Worm (Caenorhabditis elegans) whole organism, late embryonic: ENCODE results near the gene str-252.

ENCODE experiments used
- T23F11.4 ChIP-seq: fragments of 200-800 bp; sonication (Bioruptor generic); optimal IDR thresholded peaks from 2 replicates; lab custom pipeline; 2018; ENCODE audit warnings: mild to moderate bottlenecking, missing genetic modification characterization, missing compliant biosample characterization
- ahr-1 ChIP-seq: sonication (generic microtip); optimal IDR thresholded peaks from 2 replicates; lab custom pipeline; 2016; ENCODE audit warnings: missing genetic modification characterization, missing compliant biosample characterization
- ceh-18 ChIP-seq: sonication (generic microtip); optimal IDR thresholded peaks from 2 replicates; lab custom pipeline; 2016; ENCODE audit warnings: missing genetic modification characterization, missing compliant biosample characterization
- ceh-2 ChIP-seq: sonication (generic microtip); optimal IDR thresholded peaks from 2 replicates; lab custom pipeline; 2016; ENCODE audit warnings: missing genotype, missing genetic modification characterization, missing compliant biosample characterization
- ceh-24 ChIP-seq: sonication (generic microtip); optimal IDR thresholded peaks from 2 replicates; lab custom pipeline; 2016; ENCODE audit warnings: mild to moderate bottlenecking, missing genetic modification characterization, missing compliant biosample characterization
- ceh-30 ChIP-seq: fragments of 150-350 bp; optimal IDR thresholded peaks from 2 replicates; lab custom pipeline; 2014; ENCODE audit warnings: missing biosample characterization, missing genetic modification characterization
- ceh-31 ChIP-seq: sonication (generic microtip); optimal IDR thresholded peaks from 2 replicates; lab custom pipeline; 2016; ENCODE audit warnings: missing genetic modification characterization, missing compliant biosample characterization
- ceh-45 ChIP-seq: fragments of 200-800 bp; sonication (Bioruptor generic); IDR thresholded peaks from 2 replicates; pipeline ENCODE4 v1.3.6; 2022; ENCODE audit warnings: missing genetic modification reagents, missing genetic modification characterization, missing compliant biosample characterization
- ceh-48 ChIP-seq: sonication (generic microtip); optimal IDR thresholded peaks from 2 replicates; lab custom pipeline; 2016; ENCODE audit warnings: missing genetic modification characterization, inconsistent platforms, missing compliant biosample characterization
- ceh-6 ChIP-seq: fragments of 200-800 bp; sonication (Bioruptor generic); optimal IDR thresholded peaks from 2 replicates; lab custom pipeline; 2018; ENCODE audit warnings: mild to moderate bottlenecking, missing genetic modification characterization, missing compliant biosample characterization
- che-1 ChIP-seq: sonication (generic microtip); optimal IDR thresholded peaks from 2 replicates; lab custom pipeline; 2016; ENCODE audit warnings: mild to moderate bottlenecking, missing genetic modification characterization, missing compliant biosample characterization
- dmd-4 ChIP-seq: sonication (generic microtip); optimal IDR thresholded peaks from 2 replicates; lab custom pipeline; 2016; ENCODE audit warnings: borderline replicate concordance, missing genetic modification characterization, missing compliant biosample characterization
- dve-1 ChIP-seq: sonication (generic microtip); optimal IDR thresholded peaks from 2 replicates; lab custom pipeline; 2017; ENCODE audit warnings: antibody characterized with exemption, mild to moderate bottlenecking, missing genetic modification characterization, missing compliant biosample characterization
- elt-2 ChIP-seq: sonication (generic microtip); optimal IDR thresholded peaks from 2 replicates; lab custom pipeline; 2016; ENCODE audit warnings: missing genetic modification reagents, missing genetic modification characterization, missing compliant biosample characterization
- ets-4 ChIP-seq: sonication (generic microtip); optimal IDR thresholded peaks from 2 replicates; lab custom pipeline; 2016; ENCODE audit warnings: missing genetic modification characterization, missing compliant biosample characterization
- eyg-1 ChIP-seq: sonication (generic microtip); optimal IDR thresholded peaks from 2 replicates; lab custom pipeline; 2016; ENCODE audit warnings: missing genotype, missing genetic modification characterization, missing compliant biosample characterization
- fkh-10 ChIP-seq: fragments of 150-350 bp; optimal IDR thresholded peaks from 2 replicates; lab custom pipeline; 2014; ENCODE audit warnings: missing biosample characterization, missing genetic modification reagents, missing genetic modification characterization
- fkh-6 ChIP-seq: sonication (generic microtip); optimal IDR thresholded peaks from 2 replicates; lab custom pipeline; 2016; ENCODE audit warnings: missing genetic modification characterization, missing compliant biosample characterization
- gmeb-2 ChIP-seq: sonication (generic microtip); optimal IDR thresholded peaks from 2 replicates; lab custom pipeline; 2016; ENCODE audit warnings: missing genetic modification characterization, inconsistent platforms, missing compliant biosample characterization
- hlh-13 ChIP-seq: fragments of 200-800 bp; sonication (Bioruptor generic); optimal IDR thresholded peaks from 2 replicates; lab custom pipeline; 2018; ENCODE audit warnings: mild to moderate bottlenecking, missing genetic modification characterization, missing compliant biosample characterization
- hlh-15 ChIP-seq: sonication (generic microtip); optimal IDR thresholded peaks from 2 replicates; lab custom pipeline; 2016; ENCODE audit warnings: missing genetic modification characterization, missing compliant biosample characterization
- hlh-30 ChIP-seq: sonication (generic microtip); optimal IDR thresholded peaks from 2 replicates; lab custom pipeline; 2017; ENCODE audit warnings: antibody characterized with exemption, missing genetic modification characterization, missing compliant biosample characterization; ENCODE audit not compliant: insufficient read depth
- hlh-8 ChIP-seq: sonication (generic microtip); optimal IDR thresholded peaks from 2 replicates; lab custom pipeline; 2016; ENCODE audit warnings: missing genotype, missing genetic modification characterization, missing compliant biosample characterization
- lin-11 ChIP-seq: fragments of 200-800 bp; sonication (Bioruptor generic); optimal IDR thresholded peaks from 2 replicates; lab custom pipeline; 2018; ENCODE audit warnings: mild to moderate bottlenecking, missing genetic modification characterization, missing compliant biosample characterization
- madf-2 ChIP-seq: sonication (generic microtip); optimal IDR thresholded peaks from 2 replicates; lab custom pipeline; 2017; ENCODE audit warnings: missing genetic modification characterization, missing compliant biosample characterization
- mec-3 ChIP-seq: sonication (generic microtip); optimal IDR thresholded peaks from 2 replicates; lab custom pipeline; 2016; ENCODE audit warnings: borderline replicate concordance, missing genetic modification characterization, missing compliant biosample characterization
- nhr-11 ChIP-seq: fragments of 150-350 bp; optimal IDR thresholded peaks from 2 replicates; lab custom pipeline; 2014; ENCODE audit warnings: missing biosample characterization, missing genetic modification characterization
- npax-4 ChIP-seq: sonication (generic microtip); optimal IDR thresholded peaks from 2 replicates; lab custom pipeline; 2016; ENCODE audit warnings: missing genetic modification characterization, missing compliant biosample characterization
- odd-2 ChIP-seq: sonication (generic microtip); optimal IDR thresholded peaks from 2 replicates; lab custom pipeline; 2017; ENCODE audit warnings: antibody characterized with exemption, mild to moderate bottlenecking, missing genetic modification characterization, missing compliant biosample characterization
- pag-3 ChIP-seq: sonication (generic microtip); optimal IDR thresholded peaks from 2 replicates; lab custom pipeline; 2016; ENCODE audit warnings: missing compliant biosample characterization, missing genetic modification characterization, borderline replicate concordance
- pha-2 ChIP-seq: sonication (generic microtip); optimal IDR thresholded peaks from 2 replicates; lab custom pipeline; 2017; ENCODE audit warnings: mild to moderate bottlenecking, missing genetic modification characterization, missing compliant biosample characterization
- pha-4 ChIP-seq: fragments of 150-350 bp; optimal IDR thresholded peaks from 2 replicates; lab custom pipeline; 2018; ENCODE audit warnings: missing biosample characterization, missing genetic modification reagents, missing genetic modification characterization
- pros-1 ChIP-seq: fragments of 150-350 bp; optimal IDR thresholded peaks from 2 replicates; lab custom pipeline; 2014; ENCODE audit warnings: missing biosample characterization, missing genetic modification reagents, missing genetic modification characterization
- sdc-2 ChIP-seq: sonication (generic microtip); optimal IDR thresholded peaks from 2 replicates; lab custom pipeline; 2016; ENCODE audit warnings: missing genotype, missing genetic modification characterization, missing compliant biosample characterization
- sox-2 ChIP-seq: fragments of 200-800 bp; sonication (Bioruptor generic); IDR thresholded peaks from 2 replicates; pipeline ENCODE4 v1.3.6; 2022; ENCODE audit warnings: missing genetic modification reagents, missing genetic modification characterization, missing compliant biosample characterization
- syd-9 ChIP-seq: sonication (generic microtip); optimal IDR thresholded peaks from 2 replicates; lab custom pipeline; 2016; ENCODE audit warnings: mild to moderate bottlenecking, missing genetic modification characterization, moderate library complexity, missing compliant biosample characterization
- tbx-2 ChIP-seq: sonication (generic microtip); optimal IDR thresholded peaks from 2 replicates; lab custom pipeline; 2016; ENCODE audit warnings: missing genetic modification characterization, missing compliant biosample characterization
- unc-55 ChIP-seq: sonication (generic microtip); optimal IDR thresholded peaks from 2 replicates; lab custom pipeline; 2017; ENCODE audit warnings: missing biosample characterization, missing genetic modification reagents, missing genetic modification characterization
- unc-86 ChIP-seq: sonication (generic microtip); optimal IDR thresholded peaks from 2 replicates; lab custom pipeline; 2016; ENCODE audit warnings: missing genetic modification characterization, missing compliant biosample characterization
- ztf-16 ChIP-seq: sonication (generic microtip); optimal IDR thresholded peaks from 2 replicates; lab custom pipeline; 2017; ENCODE audit warnings: missing genetic modification characterization, missing compliant biosample characterization

The str-252 gene

DNA sequence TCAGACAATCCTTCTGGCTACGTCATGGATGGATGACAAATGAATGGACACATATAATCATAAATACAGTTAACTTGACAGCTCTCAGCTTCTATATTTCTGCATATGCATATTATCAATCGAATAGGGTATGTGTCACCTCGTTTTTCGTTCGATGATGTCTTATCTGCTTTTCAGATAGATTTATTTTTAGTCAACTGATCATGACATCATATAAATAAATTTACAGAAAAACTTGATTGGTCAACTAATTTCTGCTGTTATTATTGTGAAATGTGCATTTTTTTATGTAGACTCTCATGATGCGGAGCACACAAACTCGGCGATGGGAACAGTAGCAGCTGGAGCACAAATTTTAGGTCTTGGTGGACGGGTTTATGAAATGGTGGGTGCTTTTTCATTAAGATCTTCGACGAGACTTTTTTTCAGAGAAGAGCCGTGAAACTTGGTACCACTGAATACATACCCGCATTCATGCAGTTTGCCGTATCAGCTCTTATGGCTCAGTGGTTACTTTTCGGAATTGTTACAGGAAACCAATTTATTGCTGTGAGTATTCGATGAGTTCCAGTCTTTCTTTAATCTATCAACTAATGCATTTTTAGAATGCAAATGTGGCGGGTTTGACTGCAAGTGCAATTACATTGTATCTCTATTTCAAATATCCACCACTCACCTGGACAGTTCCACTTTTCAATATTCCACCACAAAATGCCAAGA lies 39.2 kb downstream of the str-252 start:
- TF ChIP-seq fkh-6 (tag; lab: Kevin White, UChicago) (no peak), elt-2 (tag; lab: Kevin White, UChicago) (no peak), ceh-2 (no peak), tbx-2 (tag; lab: Kevin White, UChicago) (no peak), mec-3 (tag; lab: Kevin White, UChicago) (no peak), dve-1 (tag; lab: Kevin White, UChicago) (no peak), ceh-18 (tag; lab: Kevin White, UChicago) (no peak), che-1 (tag; lab: Kevin White, UChicago) (no peak), ceh-45 (GFP tag; lab: Robert Waterston, UW) (no peak), unc-86 (tag; lab: Kevin White, UChicago) (no peak)
- TF ChIP-seq, all 69 proteins: peak for 0

DNA sequence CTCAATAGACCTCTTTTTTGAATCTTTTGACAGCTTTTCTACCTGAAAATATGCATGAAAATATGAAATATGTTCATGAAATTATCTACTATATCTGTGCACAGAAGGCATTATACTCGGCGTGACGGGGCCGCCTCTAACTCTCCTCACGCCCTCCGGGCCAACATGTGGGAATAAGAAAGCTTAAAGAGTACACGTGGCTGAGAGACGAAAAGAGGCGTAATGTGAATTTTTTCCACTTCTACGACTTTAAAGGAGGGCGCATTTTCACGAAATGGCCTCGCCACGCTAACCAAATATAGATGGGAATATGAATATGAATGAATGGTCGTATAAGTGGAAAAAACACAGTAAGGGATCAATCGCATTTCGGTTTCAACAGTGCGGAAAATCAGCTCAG lies 41.4 kb downstream of the str-252 start:
- no peak for TF ChIP-seq madf-2 (tag; lab: Kevin White, UChicago)
- TF ChIP-seq hlh-15 (tag; lab: Kevin White, UChicago), result no peak
- no peak for TF ChIP-seq fkh-10 (GFP tag; lab: Kevin White, UChicago)
- no peak for TF ChIP-seq ceh-48 (tag; lab: Kevin White, UChicago)
- no peak for TF ChIP-seq T23F11.4 (GFP tag; lab: Kevin White, UChicago)
- no peak for TF ChIP-seq tbx-2 (tag; lab: Kevin White, UChicago)
- TF ChIP-seq hlh-30 (tag; lab: Kevin White, UChicago), result no peak
- no peak for TF ChIP-seq ceh-2
- no peak for TF ChIP-seq ceh-24 (tag; lab: Kevin White, UChicago)
- TF ChIP-seq ceh-31, result no peak
- no peak for TF ChIP-seq mec-3 (tag; lab: Kevin White, UChicago)

DNA sequence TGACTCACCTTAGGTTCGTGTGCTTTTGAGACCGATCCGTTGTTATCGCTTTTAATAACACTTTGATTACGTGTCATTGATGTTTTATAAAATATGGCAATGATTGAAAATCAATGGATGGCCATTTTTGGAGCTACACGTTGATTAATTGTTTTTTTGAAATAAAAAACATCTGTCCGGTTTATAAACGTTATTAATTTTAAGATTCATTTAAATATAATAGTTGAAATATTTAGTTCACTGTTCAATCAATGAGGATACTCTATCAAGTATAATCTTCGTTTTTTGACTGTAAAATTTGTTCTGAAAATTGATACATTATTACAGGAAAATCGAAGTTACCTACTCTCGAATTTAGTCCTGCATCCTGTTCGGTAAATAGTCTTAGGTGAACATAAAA lies 42.0 kb downstream of the str-252 start, which contains the start of gene R10D12.10:
TSS of gene R10D12.10 (minus strand) at position 101 of the 400 bp plus-strand sequence.
- TF ChIP-seq hlh-15 (tag; lab: Kevin White, UChicago) (no peak), ztf-16 (tag; lab: Kevin White, UChicago) (no peak), npax-4 (no peak), dmd-4 (tag; lab: Kevin White, UChicago) (no peak), gmeb-2 (no peak), pag-3 (tag; lab: Kevin White, UChicago) (no peak), ceh-24 (tag; lab: Kevin White, UChicago) (no peak), pros-1 (tag; lab: Kevin White, UChicago) (no peak), fkh-6 (tag; lab: Kevin White, UChicago) (no peak)
- TF ChIP-seq, all 69 proteins: peak for 0

DNA sequence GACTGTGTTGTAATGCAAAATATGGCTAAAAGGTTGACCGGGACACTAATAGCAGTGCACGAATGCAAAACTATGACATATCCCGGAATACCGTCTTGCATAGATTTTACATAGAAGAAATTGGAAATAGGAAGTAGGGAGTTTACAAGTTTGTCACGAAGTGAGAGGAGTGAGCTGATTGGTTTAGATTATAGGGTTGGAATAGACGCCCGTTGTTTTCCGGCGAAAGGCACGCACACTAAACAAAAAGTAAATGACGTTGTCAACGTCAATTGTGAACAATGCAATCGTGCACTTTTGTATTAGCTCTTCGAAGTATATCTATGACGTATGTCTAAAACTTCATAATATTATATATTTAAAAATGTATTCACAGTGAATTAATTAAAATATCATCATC lies 44.6 kb downstream of the str-252 start, which contains the start of gene srh-24:
TSS of gene srh-24 (minus strand) at position 101 of the 400 bp plus-strand sequence.
- TF ChIP-seq ets-4, result no peak
- no peak for TF ChIP-seq elt-2 (tag; lab: Kevin White, UChicago)

DNA sequence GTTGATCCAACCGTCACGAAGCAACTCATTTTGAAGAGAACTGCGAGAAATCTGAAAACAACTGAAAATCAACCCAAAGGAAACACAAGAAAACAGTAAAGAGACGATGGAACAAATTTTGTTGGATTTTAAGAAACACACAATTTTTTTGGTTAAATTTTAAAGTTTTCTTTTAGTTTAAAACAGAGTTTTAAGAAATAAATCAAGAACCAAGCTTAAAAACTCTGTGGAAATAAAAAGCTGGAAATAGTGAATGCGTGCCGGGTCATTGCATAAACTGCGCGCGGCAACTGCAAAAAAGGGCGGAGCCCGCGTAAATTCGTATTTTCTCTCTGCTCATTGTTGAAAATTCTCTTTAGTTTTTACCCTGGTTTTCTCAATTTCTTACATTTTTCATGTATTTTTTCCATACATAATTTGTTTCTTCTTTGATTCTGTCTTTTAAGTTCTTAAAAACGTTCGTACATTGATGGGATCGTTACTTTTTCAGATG lies 45.7 kb downstream of the str-252 start, which contains the start of the genes algn-13 and R10D12.13:
TSS of gene algn-13 (minus strand) at position 51 of the 493 bp plus-strand sequence.
TSS of gene R10D12.13 (plus strand) at position 491 of the 493 bp plus-strand sequence.
- no peak for TF ChIP-seq pha-4
- no peak for TF ChIP-seq ceh-30
- peak; percentile 78 for TF ChIP-seq che-1 (tag; lab: Kevin White, UChicago)
- no peak for TF ChIP-seq pag-3 (tag; lab: Kevin White, UChicago)
- TF ChIP-seq ceh-6 (GFP tag; lab: Kevin White, UChicago), result peak; percentile 56
- no peak for TF ChIP-seq fkh-10 (GFP tag; lab: Kevin White, UChicago)
- TF ChIP-seq unc-55, result no peak
- TF ChIP-seq hlh-13 (GFP tag; lab: Kevin White, UChicago), result peak; percentile 66
- TF ChIP-seq sdc-2 (tag; lab: Kevin White, UChicago), result peak; percentile 69
- peak; percentile 1 for TF ChIP-seq mec-3 (tag; lab: Kevin White, UChicago)
- TF ChIP-seq hlh-8 (tag; lab: Kevin White, UChicago), result peak; percentile 82
- peak; percentile 79 for TF ChIP-seq pha-2 (tag; lab: Kevin White, UChicago)
- TF ChIP-seq lin-11 (tag; lab: Kevin White, UChicago), result peak; percentile 69
- peak; percentile 77 for TF ChIP-seq fkh-6 (tag; lab: Kevin White, UChicago)
- TF ChIP-seq ceh-48 (tag; lab: Kevin White, UChicago), result peak; percentile 5
- TF ChIP-seq odd-2 (tag; lab: Kevin White, UChicago), result peak; percentile 82
- TF ChIP-seq syd-9, result peak; percentile 56
- TF ChIP-seq ceh-31, result peak; percentile 81
- TF ChIP-seq nhr-11 (tag; lab: Kevin White, UChicago), result no peak
- TF ChIP-seq ztf-16 (tag; lab: Kevin White, UChicago), result peak; percentile 78
- TF ChIP-seq eyg-1 (tag; lab: Kevin White, UChicago), result peak; percentile 58
- TF ChIP-seq T23F11.4 (GFP tag; lab: Kevin White, UChicago), result peak; percentile 69
- peak; percentile 45 for TF ChIP-seq ceh-18 (tag; lab: Kevin White, UChicago)
- TF ChIP-seq ahr-1, result peak; percentile 83
- TF ChIP-seq sox-2, result peak; percentile 25; the same call in 1 of the 2 replicates
